Fruit fly (Drosophila melanogaster) whole organism, pupa: ENCODE results near the gene kmr.

Source experiments
- CG10348 ChIP-seq: fragments of 200-800 bp; sonication (Bioruptor generic); IDR thresholded peaks from 2 replicates; pipeline ENCODE4 v1.3.6; 2022; ENCODE audit warnings: missing biosample characterization, missing genetic modification characterization
- CG15710 ChIP-seq: fragments of 200-800 bp; sonication (Bioruptor generic); optimal IDR thresholded peaks from 2 replicates; lab custom pipeline; 2018; ENCODE audit warnings: missing biosample characterization, mild to moderate bottlenecking, missing genetic modification characterization, moderate library complexity
- CG32121 ChIP-seq: fragments of 200-800 bp; sonication (Bioruptor generic); IDR thresholded peaks from 2 replicates; pipeline ENCODE4 v1.3.6; 2022; ENCODE audit warnings: missing biosample characterization, missing genetic modification characterization
- CG34367 ChIP-seq: fragments of 200-800 bp; sonication (Bioruptor generic); optimal IDR thresholded peaks from 2 replicates; lab custom pipeline; 2018; ENCODE audit warnings: missing biosample characterization, mild to moderate bottlenecking, missing genetic modification characterization
- CG8159 ChIP-seq: fragments of 200-800 bp; sonication (Bioruptor generic); optimal IDR thresholded peaks from 3 replicates; lab custom pipeline; 2018; ENCODE audit warnings: missing biosample characterization, mild to moderate bottlenecking, missing genetic modification characterization, moderate library complexity
- CG9948 ChIP-seq: fragments of 200-800 bp; sonication (Bioruptor generic); optimal IDR thresholded peaks from 2 replicates; lab custom pipeline; 2018; ENCODE audit warnings: missing biosample characterization, mild to moderate bottlenecking, missing genetic modification characterization, moderate library complexity
- D1 ChIP-seq: fragments of 200-800 bp; sonication (Bioruptor generic); optimal IDR thresholded peaks from 2 replicates; lab custom pipeline; 2018; ENCODE audit warnings: missing biosample characterization, mild to moderate bottlenecking, missing genetic modification characterization, moderate library complexity
- EcR ChIP-seq: fragments of 200-800 bp; sonication (Bioruptor generic); optimal IDR thresholded peaks from 3 replicates; lab custom pipeline; 2019; ENCODE audit warnings: missing biosample characterization, missing genetic modification characterization, mild to moderate bottlenecking, moderate library complexity, missing genetic modification reagents
- Pif1A ChIP-seq: fragments of 200-800 bp; sonication (Bioruptor generic); optimal IDR thresholded peaks from 3 replicates; lab custom pipeline; 2016; ENCODE audit warnings: missing biosample characterization, missing genetic modification characterization
- Pif1B ChIP-seq: fragments of 200-800 bp; sonication (Bioruptor generic); optimal IDR thresholded peaks from 3 replicates; lab custom pipeline; 2016; ENCODE audit warnings: missing biosample characterization, missing genetic modification characterization
- Snoo ChIP-seq: fragments of 200-800 bp; sonication (Bioruptor generic); optimal IDR thresholded peaks from 3 replicates; lab custom pipeline; 2017; ENCODE audit warnings: missing biosample characterization, mild to moderate bottlenecking, missing genetic modification characterization, inconsistent platforms
- fd96Ca ChIP-seq: fragments of 200-800 bp; sonication (Bioruptor generic); IDR thresholded peaks from 3 replicates; pipeline ENCODE4 v1.3.6; 2022; ENCODE audit warnings: missing biosample characterization, missing genetic modification characterization
- rn ChIP-seq: fragments of 200-800 bp; sonication (Bioruptor generic); IDR thresholded peaks from 2 replicates; pipeline ENCODE4 v1.3.6; 2022; ENCODE audit warnings: missing biosample characterization, missing genetic modification characterization

dm6 chr3R:13726795-13727194 lies 11.8 kb downstream of the kmr start:
- TF ChIP-seq EcR = no peak
- TF ChIP-seq CG32121 (GFP tag; lab: Robert Waterston, UW) = no peak
- TF ChIP-seq Pif1A (GFP tag; lab: Kevin White, UChicago) = no peak
- TF ChIP-seq CG8159 (tag; lab: Kevin White, UChicago) = no peak
- no peak for TF ChIP-seq CG15710 (tag; lab: Kevin White, UChicago)
- TF ChIP-seq rn (GFP tag; lab: Robert Waterston, UW) = no peak
- TF ChIP-seq fd96Ca (GFP tag; lab: Robert Waterston, UW) = no peak
- TF ChIP-seq CG9948 (tag; lab: Kevin White, UChicago) = no peak
- TF ChIP-seq CG34367 (tag; lab: Kevin White, UChicago) = no peak
- no peak for TF ChIP-seq Snoo (tag; lab: Kevin White, UChicago)
- no peak for TF ChIP-seq CG10348
- no peak for TF ChIP-seq D1 (tag; lab: Kevin White, UChicago)
- TF ChIP-seq Pif1B = no peak
